Fruit fly (Drosophila melanogaster): ENCODE data around the gene Flad2.

The Flad2 gene

DNA sequence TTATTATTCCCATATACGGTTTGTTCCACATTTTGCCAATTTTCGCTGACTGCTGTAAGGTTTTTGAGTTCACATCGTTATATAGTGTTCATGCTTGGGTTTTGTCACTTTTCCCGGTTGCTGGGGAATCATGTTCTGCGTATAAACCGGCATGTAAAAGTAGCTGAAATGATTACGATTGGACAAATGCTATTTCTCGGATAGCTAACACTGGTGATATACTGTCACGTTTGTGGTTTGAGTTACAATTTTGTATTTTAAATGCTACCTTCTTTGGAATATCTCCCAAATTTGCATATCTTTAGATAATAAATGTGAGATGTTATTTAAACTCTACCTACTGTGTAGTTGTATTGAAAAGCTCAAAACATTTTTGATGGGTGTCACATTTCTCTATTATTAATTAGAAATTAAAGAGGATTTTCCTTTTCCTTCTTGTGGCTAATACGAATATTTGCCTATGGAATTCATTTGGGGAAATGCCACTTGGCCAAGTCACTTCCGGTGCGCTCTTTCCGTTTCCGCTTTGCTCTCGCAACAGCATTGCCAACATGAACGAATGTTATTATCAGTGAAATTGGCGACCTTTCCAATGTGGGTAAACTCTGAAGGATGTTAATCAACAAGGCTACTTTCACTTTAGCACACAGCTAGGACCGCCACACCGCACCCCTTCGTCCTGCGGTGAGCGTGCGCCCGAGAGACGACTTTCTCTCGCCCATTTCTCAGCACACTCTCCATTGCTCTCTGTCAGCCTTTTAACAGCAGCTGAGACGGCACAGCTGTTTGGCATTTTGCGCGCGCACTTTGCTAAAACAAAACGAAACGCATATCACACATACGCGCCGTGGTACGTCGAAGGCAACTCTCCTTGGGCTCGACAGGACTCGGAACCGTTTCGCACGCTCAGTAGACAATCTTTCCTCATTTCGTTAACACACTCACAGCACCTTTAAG is 2.5 kb downstream of the Flad2 start, which contains the start of the genes CG16956, CG42784 and CG43850 (continued):
- TF ChIP-seq h (optimal IDR thresholded peaks at IDR 0.05), result no peak
- peak; percentile 85 for TF ChIP-seq CG6813 (GFP tag; optimal IDR thresholded peaks at IDR 0.05)
- no peak; the same call in 1 of the 2 replicates for TF ChIP-seq E2f2 (GFP tag; IDR thresholded peaks at IDR 0.05)
- peak; percentile 7 for TF ChIP-seq CTCF (GFP tag; optimal IDR thresholded peaks at IDR 0.05)
- no peak for TF ChIP-seq Hr78 (GFP tag; optimal IDR thresholded peaks at IDR 0.05)
- no peak for TF ChIP-seq dimm (GFP tag; IDR thresholded peaks at IDR 0.05)
- peak; percentile 55 for TF ChIP-seq YL-1 (GFP tag; optimal IDR thresholded peaks at IDR 0.05)
- TF ChIP-seq CG3726 (GFP tag; IDR thresholded peaks at IDR 0.05), result no peak
- no peak for TF ChIP-seq CG7928 (GFP tag; optimal IDR thresholded peaks at IDR 0.05)
- TF ChIP-seq Dip2 (GFP tag; IDR thresholded peaks at IDR 0.05), result no peak
- TF ChIP-seq CG8281 (tag; optimal IDR thresholded peaks at IDR 0.05), result peak; percentile 11
- TF ChIP-seq CG9727 (GFP tag; optimal IDR thresholded peaks at IDR 0.05), result peak; percentile 56
- no peak for TF ChIP-seq da (GFP tag; optimal IDR thresholded peaks at IDR 0.05)
- TF ChIP-seq stc (GFP tag; IDR thresholded peaks at IDR 0.05), result no peak
- TF ChIP-seq CG9817 (tag; optimal IDR thresholded peaks at IDR 0.05), result peak; percentile 44
- TF ChIP-seq Hsf (GFP tag; optimal IDR thresholded peaks at IDR 0.05), result peak; percentile 17
- TF ChIP-seq sr (GFP tag; IDR thresholded peaks at IDR 0.05), result no peak; the same call in 2 of the 3 replicates
- TF ChIP-seq Hr51 (GFP tag; optimal IDR thresholded peaks at IDR 0.05), result peak in 1 of 2 experiments; percentile 69
- no peak for TF ChIP-seq CG12769 (tag; optimal IDR thresholded peaks at IDR 0.05)
- TF ChIP-seq chm (GFP tag; IDR thresholded peaks at IDR 0.05), result no peak; the same call in 1 of the 2 replicates
- TF ChIP-seq odd (GFP tag; optimal IDR thresholded peaks at IDR 0.05), result peak; percentile 83
- no peak for TF ChIP-seq CG18764 (GFP tag; optimal IDR thresholded peaks at IDR 0.05)
- TF ChIP-seq CG14441 (GFP tag; IDR thresholded peaks at IDR 0.05), result 0 out of 2 replicates have a peak, but pooled peaks have one; percentile 11
- peak; percentile 42; the same call in 1 of the 2 replicates for TF ChIP-seq bowl (GFP tag; IDR thresholded peaks at IDR 0.05)
- peak; percentile 85 for TF ChIP-seq CrebB (tag; optimal IDR thresholded peaks at IDR 0.05)
- TF ChIP-seq ttk (GFP tag; IDR thresholded peaks at IDR 0.05), result peak; percentile 41; the same call in 1 of the 2 replicates
- no peak for TF ChIP-seq CG15479 (GFP tag; optimal IDR thresholded peaks at IDR 0.05)
- no peak for TF ChIP-seq inv (GFP tag; IDR thresholded peaks at IDR 0.05; ENCODE audit: partially characterized antibody)
- TF ChIP-seq Taf1 (GFP tag; IDR thresholded peaks at IDR 0.05), result no peak
- TF ChIP-seq CG2889 (GFP tag; IDR thresholded peaks at IDR 0.05), result no peak
- TF ChIP-seq hkb (optimal IDR thresholded peaks at IDR 0.05), result no peak
- no peak; the same call in 1 of the 2 replicates for TF ChIP-seq hkb (GFP tag; IDR thresholded peaks at IDR 0.05)
- no peak for TF ChIP-seq CG14667 (GFP tag; IDR thresholded peaks at IDR 0.05)
- no peak for TF ChIP-seq CG1024 (GFP tag; IDR thresholded peaks at IDR 0.05)
- TF ChIP-seq bab2 (GFP tag; optimal IDR thresholded peaks at IDR 0.05), result no peak
- peak; percentile 87 for TF ChIP-seq CG15514 (GFP tag; optimal IDR thresholded peaks at IDR 0.05)
- no peak for TF ChIP-seq CG7372 (GFP tag; IDR thresholded peaks at IDR 0.05)
- peak; percentile 28 for TF ChIP-seq Side (GFP tag; optimal IDR thresholded peaks at IDR 0.05)
- no peak for TF ChIP-seq Ravus (GFP tag; IDR thresholded peaks at IDR 0.05)
- no peak for TF ChIP-seq gsb (GFP tag; IDR thresholded peaks at IDR 0.05)
- peak; percentile 53 for TF ChIP-seq CG17328 (GFP tag; IDR thresholded peaks at IDR 0.05)
- no peak for TF ChIP-seq Sin3A (optimal IDR thresholded peaks at IDR 0.05)
- no peak for TF ChIP-seq CG11456 (GFP tag; IDR thresholded peaks at IDR 0.05)
- no peak for TF ChIP-seq hb (GFP tag; IDR thresholded peaks at IDR 0.05; ENCODE audit: partially characterized antibody)
- TF ChIP-seq Ssrp (tag; optimal IDR thresholded peaks at IDR 0.05), result no peak
- peak; percentile 74 for TF ChIP-seq CG13894 (tag; optimal IDR thresholded peaks at IDR 0.05)
- TF ChIP-seq Asciz (GFP tag; optimal IDR thresholded peaks at IDR 0.05), result peak; percentile 68
- TF ChIP-seq al (GFP tag; IDR thresholded peaks at IDR 0.05), result no peak
- no peak for TF ChIP-seq eve (GFP tag; optimal IDR thresholded peaks at IDR 0.05)
- TF ChIP-seq Gsc (GFP tag; IDR thresholded peaks at IDR 0.05), result no peak
- TF ChIP-seq CG4730 (GFP tag; IDR thresholded peaks at IDR 0.05), result no peak

Data from whole organism, embryonic.